Fruit fly (Drosophila melanogaster): Measurements from ENCODE around the gene CG5984.
A peak's percentile ranks its signal among the peaks of the same experiment; 100 is the strongest.

CG5984 gene

DNA sequence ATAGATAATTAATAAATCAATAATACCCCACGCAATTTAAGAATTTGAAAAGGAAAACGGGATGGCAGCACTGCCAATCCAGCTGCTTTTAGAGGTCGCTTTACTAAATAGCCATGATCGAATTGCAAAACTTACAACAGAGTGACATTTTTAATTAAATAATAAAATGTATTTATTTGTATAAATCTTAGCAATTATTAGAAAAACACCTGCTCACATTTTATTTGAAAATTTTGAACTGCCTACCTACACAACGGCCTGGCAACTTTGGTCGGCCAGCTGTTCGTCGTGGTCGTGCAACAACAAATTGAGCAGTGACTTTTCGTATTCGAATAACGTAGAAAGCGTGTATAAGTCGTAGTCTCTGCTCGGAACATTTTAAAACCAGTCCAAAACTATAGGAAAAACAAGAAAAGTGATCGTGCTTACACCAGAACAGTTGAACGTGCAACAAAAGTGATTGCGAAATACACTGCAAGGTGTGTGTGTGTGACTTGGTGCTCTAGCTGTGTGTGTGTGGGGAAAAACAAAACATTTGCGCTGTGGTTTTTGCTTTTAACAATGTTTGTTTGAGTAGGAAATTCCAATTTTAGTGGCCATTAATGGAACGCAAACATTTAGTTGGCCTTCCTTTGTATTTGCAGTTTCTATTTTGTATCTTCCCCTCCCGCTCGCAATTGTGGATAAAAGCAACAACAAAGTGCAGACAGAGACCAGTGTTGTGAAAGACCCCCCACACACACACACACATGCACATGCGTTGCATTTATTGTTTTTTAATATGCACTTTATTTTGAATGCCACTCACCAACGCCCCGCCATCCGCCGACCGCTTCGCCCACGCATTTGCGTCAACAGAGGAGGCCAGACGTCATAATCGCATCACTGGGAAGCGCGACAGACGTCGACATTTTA, 27.0 kb upstream of the CG5984 start, which contains the start of gene CG5938 (continued):
- TF ChIP-seq ken (GFP tag; IDR thresholded peaks at IDR 0.05) = 0 out of 3 replicates have a peak, but pooled peaks have one; percentile 13
- no peak for TF ChIP-seq CG8281 (tag; optimal IDR thresholded peaks at IDR 0.05)
- TF ChIP-seq ERR (GFP tag; optimal IDR thresholded peaks at IDR 0.05) = no peak
- no peak for TF ChIP-seq lov (optimal IDR thresholded peaks at IDR 0.05)
- no peak for TF ChIP-seq lov (GFP tag; IDR thresholded peaks at IDR 0.05)
- no peak for TF ChIP-seq CG11398 (GFP tag; optimal IDR thresholded peaks at IDR 0.05)
- no peak for TF ChIP-seq Side (GFP tag; optimal IDR thresholded peaks at IDR 0.05)
- no peak for TF ChIP-seq chif (GFP tag; optimal IDR thresholded peaks at IDR 0.05)
- no peak for TF ChIP-seq corto (GFP tag; optimal IDR thresholded peaks at IDR 0.05)
- no peak for TF ChIP-seq Optix (GFP tag; IDR thresholded peaks at IDR 0.05)
- no peak for TF ChIP-seq CG4730 (GFP tag; IDR thresholded peaks at IDR 0.05)
- no peak for TF ChIP-seq CG10565 (GFP tag; optimal IDR thresholded peaks at IDR 0.05)
- TF ChIP-seq CG3847 (GFP tag; IDR thresholded peaks at IDR 0.05) = peak; percentile 44
- TF ChIP-seq CG10979 (tag; optimal IDR thresholded peaks at IDR 0.05) = no peak
- TF ChIP-seq fd3F (GFP tag; optimal IDR thresholded peaks at IDR 0.05) = no peak
- no peak for TF ChIP-seq ap (GFP tag; IDR thresholded peaks at IDR 0.05)
- TF ChIP-seq Lhr (GFP tag; optimal IDR thresholded peaks at IDR 0.05) = no peak
- TF ChIP-seq CG11695 (GFP tag; IDR thresholded peaks at IDR 0.05) = no peak; the same call in 2 of the 3 replicates
- no peak for TF ChIP-seq Asciz (GFP tag; optimal IDR thresholded peaks at IDR 0.05)
- no peak for TF ChIP-seq Ets97D (GFP tag; optimal IDR thresholded peaks at IDR 0.05)
- TF ChIP-seq CG16863 (GFP tag; optimal IDR thresholded peaks at IDR 0.05) = no peak
- TF ChIP-seq ro (GFP tag; IDR thresholded peaks at IDR 0.05) = no peak
- no peak for TF ChIP-seq CG8944 (GFP tag; optimal IDR thresholded peaks at IDR 0.05)
- TF ChIP-seq CG12659 (GFP tag; optimal IDR thresholded peaks at IDR 0.05) = peak; percentile 35
- no peak for TF ChIP-seq Doc3 (GFP tag; IDR thresholded peaks at IDR 0.05; ENCODE audit: partially characterized antibody)
- no peak for TF ChIP-seq pum (GFP tag; optimal IDR thresholded peaks at IDR 0.05)
- TF ChIP-seq CG2116 (GFP tag; optimal IDR thresholded peaks at IDR 0.05) = peak; percentile 39
- peak; percentile 13 for TF ChIP-seq dmrt11E (tag; optimal IDR thresholded peaks at IDR 0.05)
- no peak for TF ChIP-seq CG31365 (tag; optimal IDR thresholded peaks at IDR 0.05)
- TF ChIP-seq eve (GFP tag; optimal IDR thresholded peaks at IDR 0.05) = no peak
- TF ChIP-seq bsh (GFP tag; optimal IDR thresholded peaks at IDR 0.05) = peak in 1 of 2 experiments; percentile 23
- no peak for TF ChIP-seq Kr (GFP tag; optimal IDR thresholded peaks at IDR 0.05)
- TF ChIP-seq CG1529 (GFP tag; optimal IDR thresholded peaks at IDR 0.05) = no peak
- TF ChIP-seq CkIIα-i1 (GFP tag; IDR thresholded peaks at IDR 0.05) = no peak
- no peak for TF ChIP-seq tna (GFP tag; IDR thresholded peaks at IDR 0.05; ENCODE audit: partially characterized antibody)
- no peak for TF ChIP-seq sd (tag; optimal IDR thresholded peaks at IDR 0.05)
- TF ChIP-seq Mes4 (GFP tag; optimal IDR thresholded peaks at IDR 0.05) = no peak
- TF ChIP-seq CG5245 (GFP tag; optimal IDR thresholded peaks at IDR 0.05) = no peak
- TF ChIP-seq CG11723 (GFP tag; optimal IDR thresholded peaks at IDR 0.05) = no peak
- no peak for TF ChIP-seq z (GFP tag; IDR thresholded peaks at IDR 0.05)
- no peak for TF ChIP-seq HLHmδ (GFP tag; optimal IDR thresholded peaks at IDR 0.05)
- peak; percentile 9 for TF ChIP-seq CG8924 (tag; optimal IDR thresholded peaks at IDR 0.05)
- no peak for TF ChIP-seq ftz-f1 (GFP tag; optimal IDR thresholded peaks at IDR 0.05)
- no peak for TF ChIP-seq CG7357 (GFP tag; IDR thresholded peaks at IDR 0.05)
- TF ChIP-seq Hsf (GFP tag; optimal IDR thresholded peaks at IDR 0.05) = no peak
- no peak for TF ChIP-seq zfh2 (GFP tag; optimal IDR thresholded peaks at IDR 0.05)
- peak; percentile 38 for TF ChIP-seq abd-A (tag; optimal IDR thresholded peaks at IDR 0.05)
- no peak for TF ChIP-seq sens-2 (GFP tag; IDR thresholded peaks at IDR 0.05)
- TF ChIP-seq CG17568 (GFP tag; optimal IDR thresholded peaks at IDR 0.05) = no peak
- peak; percentile 32; the same call in 1 of the 2 replicates for TF ChIP-seq slbo (GFP tag; IDR thresholded peaks at IDR 0.05)
